Fruit fly (Drosophila melanogaster) whole organism, embryonic: Measurements from ENCODE around the gene Gip.

Experiments
- Adf1 ChIP-seq: fragments of 200-800 bp; sonication (Bioruptor generic); IDR thresholded peaks from 2 replicates; pipeline ENCODE4 v1.3.6; 2022; ENCODE audit warnings: missing biosample characterization, missing genetic modification characterization
- Antp ChIP-seq: fragments of 200-800 bp; sonication (Bioruptor generic); optimal IDR thresholded peaks from 3 replicates; lab custom pipeline; 2016; ENCODE audit warnings: missing biosample characterization, missing genetic modification characterization
- CG10209 ChIP-seq: fragments of 200-800 bp; sonication (Bioruptor generic); optimal IDR thresholded peaks from 3 replicates; lab custom pipeline; 2017; ENCODE audit warnings: missing biosample characterization, mild to moderate bottlenecking, missing genetic modification characterization, missing genetic modification reagents
- CG10959 ChIP-seq: fragments of 200-800 bp; sonication (Bioruptor generic); IDR thresholded peaks from 2 replicates; pipeline ENCODE4 v1.3.6; 2022; ENCODE audit warnings: missing biosample characterization, missing genetic modification characterization
- CG11247 ChIP-seq: fragments of 200-800 bp; sonication (Bioruptor generic); IDR thresholded peaks from 2 replicates; pipeline ENCODE4 v1.3.6; 2022; ENCODE audit warnings: missing biosample characterization, missing genetic modification characterization
- CG14014 ChIP-seq: fragments of 200-800 bp; sonication (Bioruptor generic); IDR thresholded peaks from 2 replicates; pipeline ENCODE4 v1.3.6; 2022; ENCODE audit warnings: missing biosample characterization, missing genetic modification characterization
- CG15269 ChIP-seq: fragments of 200-800 bp; sonication (Bioruptor generic); optimal IDR thresholded peaks from 2 replicates; lab custom pipeline; 2018; ENCODE audit warnings: missing biosample characterization, mild to moderate bottlenecking, missing genetic modification characterization, moderate library complexity
- CG17568 ChIP-seq: fragments of 200-800 bp; sonication (Bioruptor generic); optimal IDR thresholded peaks from 2 replicates; lab custom pipeline; 2018; ENCODE audit warnings: missing biosample characterization, mild to moderate bottlenecking, missing genetic modification characterization, moderate library complexity
- CG30020 ChIP-seq: fragments of 200-800 bp; optimal IDR thresholded peaks from 2 replicates; lab custom pipeline; 2019; ENCODE audit warnings: missing biosample characterization, mild to moderate bottlenecking, missing genetic modification characterization, moderate library complexity
- CG3407 ChIP-seq: fragments of 200-800 bp; sonication (Bioruptor generic); optimal IDR thresholded peaks from 2 replicates; lab custom pipeline; 2018; ENCODE audit warnings: missing biosample characterization, mild to moderate bottlenecking, missing genetic modification characterization
- CG4617 ChIP-seq: fragments of 200-800 bp; sonication (Bioruptor generic); optimal IDR thresholded peaks from 3 replicates; lab custom pipeline; 2016; ENCODE audit warnings: missing biosample characterization, missing genetic modification characterization, borderline replicate concordance
- CG6689 ChIP-seq: fragments of 200-800 bp; sonication (Bioruptor generic); IDR thresholded peaks from 2 replicates; pipeline ENCODE4 v1.3.6; 2022; ENCODE audit warnings: missing biosample characterization, missing genetic modification characterization
- CG9215 ChIP-seq: fragments of 200-800 bp; sonication (Bioruptor generic); IDR thresholded peaks from 2 replicates; pipeline ENCODE4 v1.3.6; 2022; ENCODE audit warnings: missing biosample characterization, missing genetic modification characterization
- Camta ChIP-seq: fragments of 200-800 bp; sonication (Bioruptor generic); optimal IDR thresholded peaks from 2 replicates; lab custom pipeline; 2016; ENCODE audit warnings: missing biosample characterization, missing genetic modification characterization
- CkIIα-i1 ChIP-seq: fragments of 200-800 bp; sonication (Bioruptor generic); IDR thresholded peaks from 2 replicates; pipeline ENCODE4 v1.3.6; 2022; ENCODE audit warnings: missing biosample characterization, missing genetic modification characterization
- D19B ChIP-seq: fragments of 200-800 bp; sonication (Bioruptor generic); optimal IDR thresholded peaks from 2 replicates; lab custom pipeline; 2017; ENCODE audit warnings: missing biosample characterization, mild to moderate bottlenecking, missing genetic modification characterization
- ERR ChIP-seq: fragments of 200-800 bp; sonication (Bioruptor generic); optimal IDR thresholded peaks from 2 replicates; lab custom pipeline; 2016; ENCODE audit warnings: missing biosample characterization, missing genetic modification characterization
- Ets65A ChIP-seq: fragments of 200-800 bp; sonication (Bioruptor generic); peaks from one replicate; lab custom pipeline; 2016; ENCODE audit warnings: missing biosample characterization, missing genetic modification characterization
- Fer1 ChIP-seq: fragments of 200-800 bp; sonication (Bioruptor generic); optimal IDR thresholded peaks from 2 replicates; lab custom pipeline; 2017; ENCODE audit warnings: missing biosample characterization, mild to moderate bottlenecking, missing genetic modification characterization
- Hr51 ChIP-seq, 2 experiments: fragments of 200-800 bp; sonication (Bioruptor generic); optimal IDR thresholded peaks; 2 replicates in 1 of 2; 3 replicates in 1 of 2; lab custom pipeline; 2016 to 2018; ENCODE audit warnings: missing biosample characterization in 2 of 2, missing genetic modification characterization in 2 of 2, mild to moderate bottlenecking in 1 of 2, moderate library complexity in 1 of 2
- NK7.1 ChIP-seq: fragments of 200-800 bp; sonication (Bioruptor generic); optimal IDR thresholded peaks from 3 replicates; lab custom pipeline; 2016; ENCODE audit warnings: missing biosample characterization, missing genetic modification characterization
- Nf-YB ChIP-seq: fragments of 200-800 bp; sonication (Bioruptor generic); optimal IDR thresholded peaks from 3 replicates; lab custom pipeline; 2019; ENCODE audit warnings: missing biosample characterization, mild to moderate bottlenecking, missing genetic modification characterization, moderate library complexity
- Oaz ChIP-seq: fragments of 200-800 bp; sonication (Bioruptor generic); IDR thresholded peaks from 2 replicates; pipeline ENCODE4 v1.3.6; 2022; ENCODE audit warnings: missing biosample characterization, missing genetic modification characterization
- Ptx1 ChIP-seq: fragments of 200-800 bp; sonication (Bioruptor generic); IDR thresholded peaks from 2 replicates; pipeline ENCODE4 v1.3.6; 2022; ENCODE audit warnings: missing biosample characterization, missing genetic modification characterization
- Ravus ChIP-seq: fragments of 200-800 bp; sonication (Bioruptor generic); IDR thresholded peaks from 2 replicates; pipeline ENCODE4 v1.3.6; 2022; ENCODE audit warnings: missing biosample characterization, missing genetic modification characterization
- Scr ChIP-seq: fragments of 200-800 bp; sonication (Bioruptor generic); IDR thresholded peaks from 2 replicates; pipeline ENCODE4 v1.3.6; 2022; ENCODE audit warnings: missing biosample characterization, missing genetic modification characterization; ENCODE audit not compliant: partially characterized antibody
- Sox102F ChIP-seq: fragments of 200-800 bp; sonication (Bioruptor generic); optimal IDR thresholded peaks from 2 replicates; lab custom pipeline; 2018; ENCODE audit warnings: missing biosample characterization, mild to moderate bottlenecking, missing genetic modification characterization, moderate library complexity
- ab ChIP-seq: fragments of 200-800 bp; sonication (Bioruptor generic); optimal IDR thresholded peaks from 2 replicates; lab custom pipeline; 2016; ENCODE audit warnings: missing biosample characterization, missing genetic modification characterization
- ato ChIP-seq: fragments of 200-800 bp; sonication (Bioruptor generic); IDR thresholded peaks from 2 replicates; pipeline ENCODE4 v1.3.6; 2022; ENCODE audit warnings: missing biosample characterization, missing genetic modification characterization; ENCODE audit not compliant: partially characterized antibody
- bigmax ChIP-seq: fragments of 200-800 bp; sonication (Bioruptor generic); optimal IDR thresholded peaks from 2 replicates; lab custom pipeline; 2018; ENCODE audit warnings: missing biosample characterization, mild to moderate bottlenecking, missing genetic modification characterization
- btn ChIP-seq: fragments of 200-800 bp; sonication (Bioruptor generic); optimal IDR thresholded peaks from 2 replicates; lab custom pipeline; 2016; ENCODE audit warnings: missing biosample characterization, missing genetic modification characterization
- danr ChIP-seq: fragments of 200-800 bp; sonication (Bioruptor generic); IDR thresholded peaks from 2 replicates; pipeline ENCODE4 v1.3.6; 2022; ENCODE audit warnings: missing biosample characterization, missing genetic modification characterization
- ems ChIP-seq: fragments of 200-800 bp; sonication (Bioruptor generic); optimal IDR thresholded peaks from 3 replicates; lab custom pipeline; 2016; ENCODE audit warnings: missing biosample characterization, missing genetic modification characterization
- fu2 ChIP-seq: fragments of 200-800 bp; sonication (Bioruptor generic); optimal IDR thresholded peaks from 2 replicates; lab custom pipeline; 2016; ENCODE audit warnings: missing biosample characterization, missing genetic modification characterization
- insv ChIP-seq, 2 experiments: fragments of 200-800 bp; sonication (Bioruptor generic); optimal IDR thresholded peaks; 3 replicates each; lab custom pipeline; 2016 to 2018; ENCODE audit warnings: missing biosample characterization in 2 of 2, missing genetic modification characterization in 2 of 2
- kay ChIP-seq: fragments of 200-800 bp; sonication (Bioruptor generic); optimal IDR thresholded peaks from 2 replicates; lab custom pipeline; 2016; ENCODE audit warnings: missing biosample characterization, missing genetic modification characterization
- ken ChIP-seq: fragments of 200-800 bp; sonication (Bioruptor generic); IDR thresholded peaks from 3 replicates; pipeline ENCODE4 v1.3.6; 2022; ENCODE audit warnings: missing biosample characterization, missing genetic modification characterization
- lov ChIP-seq, 2 experiments: fragments of 200-800 bp in 1 of 2; fragments of >200 bp in 1 of 2; sonication (Bioruptor generic) in 1 of 2; IDR thresholded peaks in 1 of 2; optimal IDR thresholded peaks in 1 of 2; 2 replicates in 1 of 2; 3 replicates in 1 of 2; pipeline versions ENCODE4 v1.3.6 to Lab custom; 2017 to 2022; ENCODE audit warnings: missing biosample characterization in 1 of 2, missing genetic modification characterization in 1 of 2
- maf-S ChIP-seq: fragments of 200-800 bp; sonication (Bioruptor generic); optimal IDR thresholded peaks from 2 replicates; lab custom pipeline; 2016; ENCODE audit warnings: missing biosample characterization, missing genetic modification characterization
- mirr ChIP-seq: fragments of 200-800 bp; sonication (Bioruptor generic); optimal IDR thresholded peaks from 3 replicates; lab custom pipeline; 2018; ENCODE audit warnings: missing biosample characterization, mild to moderate bottlenecking, missing genetic modification characterization
- nerfin-2 ChIP-seq: fragments of 200-800 bp; sonication (Bioruptor generic); IDR thresholded peaks from 2 replicates; pipeline ENCODE4 v1.3.6; 2022; ENCODE audit warnings: missing biosample characterization, missing genetic modification characterization; ENCODE audit not compliant: partially characterized antibody
- oc ChIP-seq: fragments of 200-800 bp; sonication (Bioruptor generic); optimal IDR thresholded peaks from 2 replicates; lab custom pipeline; 2018; ENCODE audit warnings: missing biosample characterization, mild to moderate bottlenecking, missing genetic modification characterization, moderate library complexity
- peb ChIP-seq: fragments of 200-800 bp; sonication (Bioruptor generic); IDR thresholded peaks from 2 replicates; pipeline ENCODE4 v1.3.6; 2022; ENCODE audit warnings: missing biosample characterization, missing genetic modification characterization
- ro ChIP-seq: fragments of 200-800 bp; sonication (Bioruptor generic); IDR thresholded peaks from 2 replicates; pipeline ENCODE4 v1.3.6; 2022; ENCODE audit warnings: missing biosample characterization, missing genetic modification characterization
- schlank ChIP-seq: fragments of 200-800 bp; sonication (Bioruptor generic); optimal IDR thresholded peaks from 2 replicates; lab custom pipeline; 2018; ENCODE audit warnings: missing biosample characterization, mild to moderate bottlenecking, missing genetic modification characterization
- sens ChIP-seq: fragments of 200-800 bp; sonication (Bioruptor generic); peaks from one replicate; lab custom pipeline; 2016; ENCODE audit warnings: missing biosample characterization, missing genetic modification characterization
- seq ChIP-seq: fragments of 200-800 bp; sonication (Bioruptor generic); IDR thresholded peaks from 2 replicates; pipeline ENCODE4 v1.3.6; 2022; ENCODE audit warnings: missing biosample characterization, missing genetic modification characterization
- sna ChIP-seq: fragments of 200-800 bp; sonication (Bioruptor generic); IDR thresholded peaks from 2 replicates; pipeline ENCODE4 v1.3.6; 2022; ENCODE audit warnings: missing biosample characterization, missing genetic modification characterization; ENCODE audit not compliant: partially characterized antibody
- toy ChIP-seq: fragments of 200-800 bp; sonication (Bioruptor generic); IDR thresholded peaks from 2 replicates; pipeline ENCODE4 v1.3.6; 2022; ENCODE audit warnings: missing biosample characterization, missing genetic modification characterization
- zf30C ChIP-seq: fragments of 200-800 bp; sonication (Bioruptor generic); optimal IDR thresholded peaks from 3 replicates; lab custom pipeline; 2018; ENCODE audit warnings: missing biosample characterization, mild to moderate bottlenecking, missing genetic modification characterization

The Gip gene

dm6 chrX:10362557-10363366 lies 33.1 kb upstream of the Gip start (continued):
- TF ChIP-seq sens = peak; percentile 83
- TF ChIP-seq Ptx1 (GFP tag; lab: Robert Waterston, UW) = 0 out of 2 replicates have a peak, but pooled peaks have one; percentile 30
- no peak for TF ChIP-seq Ravus (GFP tag; lab: Robert Waterston, UW)
- no peak for TF ChIP-seq seq (GFP tag; lab: Robert Waterston, UW)
- no peak for TF ChIP-seq btn (GFP tag; lab: Kevin White, UChicago)
- no peak for TF ChIP-seq kay (GFP tag; lab: Kevin White, UChicago)
- TF ChIP-seq Antp = no peak
- TF ChIP-seq nerfin-2 (GFP tag; lab: Robert Waterston, UW) = no peak
- TF ChIP-seq CkIIα-i1 (GFP tag; lab: Robert Waterston, UW) = no peak
- no peak for TF ChIP-seq Scr
- TF ChIP-seq Adf1 = no peak
- no peak for TF ChIP-seq CG17568
- TF ChIP-seq ems (GFP tag; lab: Kevin White, UChicago) = no peak
- no peak for TF ChIP-seq ab (GFP tag; lab: Kevin White, UChicago)
- no peak for TF ChIP-seq D19B (GFP tag; lab: Kevin White, UChicago)
- TF ChIP-seq CG10209 = peak; percentile 27
- no peak for TF ChIP-seq insv (GFP tag; optimal IDR thresholded peaks at IDR 0.05; lab: Kevin White, UChicago)
- peak; percentile 11 for TF ChIP-seq CG15269 (tag; lab: Kevin White, UChicago)
- no peak for TF ChIP-seq lov (optimal IDR thresholded peaks at IDR 0.05; lab: Kevin White, UChicago)
- TF ChIP-seq lov (GFP tag; IDR thresholded peaks at IDR 0.05; lab: Robert Waterston, UW) = no peak
- no peak for TF ChIP-seq ken (GFP tag; lab: Robert Waterston, UW)
- no peak for TF ChIP-seq CG11247 (GFP tag; lab: Robert Waterston, UW)
- no peak for TF ChIP-seq bigmax (GFP tag; lab: Kevin White, UChicago)
- peak; percentile 4 for TF ChIP-seq Fer1 (GFP tag; lab: Kevin White, UChicago)
- peak; percentile 94 for TF ChIP-seq Ets65A (GFP tag; lab: Kevin White, UChicago)
- TF ChIP-seq CG9215 (GFP tag; lab: Robert Waterston, UW) = no peak
- TF ChIP-seq Hr51 (GFP tag; optimal IDR thresholded peaks at IDR 0.05; lab: Kevin White, UChicago) = peak in 1 of 2 experiments; percentile 27
- no peak for TF ChIP-seq ro
- TF ChIP-seq zf30C = no peak
- no peak for TF ChIP-seq Camta (GFP tag; lab: Kevin White, UChicago)
- no peak for TF ChIP-seq mirr
- no peak for TF ChIP-seq NK7.1
- TF ChIP-seq toy (GFP tag; lab: Robert Waterston, UW) = no peak
- no peak for TF ChIP-seq oc (tag; lab: Kevin White, UChicago)
- TF ChIP-seq CG14014 (GFP tag; lab: Robert Waterston, UW) = no peak
- TF ChIP-seq fu2 = no peak
- TF ChIP-seq peb (GFP tag; lab: Robert Waterston, UW) = no peak
- no peak for TF ChIP-seq CG10959 (GFP tag; lab: Robert Waterston, UW)
- peak; percentile 30 for TF ChIP-seq Sox102F (GFP tag; lab: Kevin White, UChicago)
- no peak for TF ChIP-seq Oaz (GFP tag; lab: Robert Waterston, UW)
- TF ChIP-seq ato = no peak
- TF ChIP-seq CG4617 (GFP tag; lab: Kevin White, UChicago) = no peak
- no peak for TF ChIP-seq ERR (GFP tag; lab: Kevin White, UChicago)
- TF ChIP-seq CG3407 (GFP tag; lab: Kevin White, UChicago) = no peak
- no peak for TF ChIP-seq schlank (tag; lab: Kevin White, UChicago)
- no peak for TF ChIP-seq maf-S (GFP tag; lab: Kevin White, UChicago)
- TF ChIP-seq CG30020 = no peak
- TF ChIP-seq sna (GFP tag; lab: Robert Waterston, UW) = no peak
- TF ChIP-seq danr (GFP tag; lab: Robert Waterston, UW) = no peak
- 0 out of 2 replicates have a peak, but pooled peaks have one; percentile 16 for TF ChIP-seq CG6689
- no peak for TF ChIP-seq Nf-YB (GFP tag; lab: Kevin White, UChicago)
